Fruit fly (Drosophila melanogaster): Measurements from ENCODE around the gene CG17075.

CG17075 gene

DNA sequence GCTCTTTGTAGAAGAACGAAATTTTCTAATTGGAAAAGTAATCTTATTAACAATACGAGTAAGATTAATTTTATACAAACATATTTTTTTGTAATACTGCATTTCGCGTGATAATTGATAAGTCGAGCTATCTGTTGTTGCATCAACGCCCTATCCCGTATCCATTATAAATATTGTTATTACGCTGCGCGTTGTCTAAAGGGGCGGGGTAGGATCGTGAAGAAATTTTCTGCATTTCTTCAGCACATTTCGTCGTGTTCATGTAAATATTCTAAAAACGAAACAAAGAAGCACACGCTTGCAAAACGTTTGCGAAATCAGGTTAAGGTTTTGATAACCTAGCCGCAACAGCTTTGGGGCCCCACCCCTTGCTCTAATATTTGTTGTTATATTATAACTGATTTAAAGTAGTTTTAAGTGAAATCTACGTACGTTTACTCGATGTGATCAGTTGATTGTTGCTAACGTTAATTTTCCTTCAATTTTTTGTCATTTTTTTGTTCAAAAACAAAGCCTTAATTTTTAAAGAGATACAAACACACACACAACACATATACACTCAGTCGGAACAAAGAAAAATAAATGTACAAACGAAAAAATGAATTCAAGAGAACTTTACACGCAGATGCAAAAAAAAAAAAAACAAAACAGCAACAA is 36.1 kb upstream of the CG17075 start:
- no peak for TF ChIP-seq rgr (GFP tag; optimal IDR thresholded peaks at IDR 0.05)
- no peak for TF ChIP-seq GATAd (GFP tag; optimal IDR thresholded peaks at IDR 0.05)
- no peak for TF ChIP-seq Rel (GFP tag; optimal IDR thresholded peaks at IDR 0.05)
- TF ChIP-seq Rel (tag; optimal IDR thresholded peaks at IDR 0.05): no peak
- no peak for TF ChIP-seq dmrt93B (GFP tag; optimal IDR thresholded peaks at IDR 0.05)
- no peak for TF ChIP-seq br (GFP tag; optimal IDR thresholded peaks at IDR 0.05)
- no peak for TF ChIP-seq ey (GFP tag; optimal IDR thresholded peaks at IDR 0.05)
- no peak for TF ChIP-seq tai (GFP tag; optimal IDR thresholded peaks at IDR 0.05)
- TF ChIP-seq brk (GFP tag; optimal IDR thresholded peaks at IDR 0.05): no peak
- TF ChIP-seq sage (GFP tag; optimal IDR thresholded peaks at IDR 0.05): no peak
- TF ChIP-seq Hr83 (GFP tag; optimal IDR thresholded peaks at IDR 0.05; ENCODE audit: poor library complexity, severe bottlenecking): no peak
- TF ChIP-seq Jra (GFP tag; optimal IDR thresholded peaks at IDR 0.05): no peak
- TF ChIP-seq Vsx2 (GFP tag; optimal IDR thresholded peaks at IDR 0.05; ENCODE audit: partially characterized antibody): no peak
- no peak for TF ChIP-seq fru (GFP tag; optimal IDR thresholded peaks at IDR 0.05)
- TF ChIP-seq woc (GFP tag; optimal IDR thresholded peaks at IDR 0.05): no peak
- no peak for TF ChIP-seq jim (GFP tag; optimal IDR thresholded peaks at IDR 0.05)
- no peak for TF ChIP-seq Abd-B (GFP tag; optimal IDR thresholded peaks at IDR 0.05)
- TF ChIP-seq N (GFP tag; optimal IDR thresholded peaks at IDR 0.05): no peak
- no peak for TF ChIP-seq pan (optimal IDR thresholded peaks at IDR 0.05)

DNA sequence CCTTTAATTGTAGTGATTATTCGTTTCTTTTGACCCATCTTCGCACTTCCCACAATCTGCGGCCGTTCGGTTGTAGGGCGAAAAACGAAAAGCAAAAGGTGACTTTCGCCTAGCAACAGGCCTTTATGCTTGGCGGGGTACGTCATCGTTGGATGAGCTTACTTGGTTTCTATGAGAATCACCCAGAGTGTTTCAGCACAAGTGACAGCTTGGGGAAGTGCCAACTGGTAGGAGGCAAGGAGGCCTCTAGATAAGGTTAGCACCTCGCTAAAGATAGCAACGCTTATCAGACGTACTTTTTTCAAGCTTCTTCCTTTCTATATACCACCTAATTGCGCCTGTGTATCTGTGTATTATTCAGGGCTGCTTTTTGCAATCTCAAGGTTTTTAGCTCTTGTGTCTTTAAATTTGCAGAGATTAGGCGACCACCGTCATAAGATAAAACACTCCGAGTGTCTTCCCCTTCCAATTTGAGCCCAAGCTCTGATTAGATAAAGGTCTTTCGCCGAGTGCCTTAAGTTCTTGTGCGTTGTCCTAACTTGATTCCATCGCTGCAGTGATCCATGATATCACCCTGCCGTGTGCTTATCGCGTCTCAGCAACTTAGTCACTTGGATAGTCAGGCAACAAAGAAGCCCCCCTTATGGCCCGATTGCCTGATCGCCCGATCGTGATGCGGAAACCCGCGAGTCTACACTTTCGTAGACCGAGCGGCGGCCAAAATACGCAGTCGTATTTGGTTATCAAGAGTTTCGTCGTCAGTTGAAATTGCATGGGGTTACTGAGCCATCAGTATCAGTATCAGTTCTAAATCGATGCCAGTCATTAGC is 33.8 kb upstream of the CG17075 start:
- TF ChIP-seq br (GFP tag; optimal IDR thresholded peaks at IDR 0.05) (peak; percentile 56), fru (GFP tag; optimal IDR thresholded peaks at IDR 0.05) (no peak), brk (GFP tag; optimal IDR thresholded peaks at IDR 0.05) (no peak), Hnf4 (GFP tag; optimal IDR thresholded peaks at IDR 0.05) (no peak), ey (GFP tag; optimal IDR thresholded peaks at IDR 0.05) (no peak), psq (GFP tag; optimal IDR thresholded peaks at IDR 0.05) (no peak), Rel (GFP tag; optimal IDR thresholded peaks at IDR 0.05) (no peak), Rel (tag; optimal IDR thresholded peaks at IDR 0.05) (peak; percentile 61), Mio (GFP tag; optimal IDR thresholded peaks at IDR 0.05) (no peak), dsf (GFP tag; optimal IDR thresholded peaks at IDR 0.05; ENCODE audit: borderline replicate concordance) (no peak), h (GFP tag; optimal IDR thresholded peaks at IDR 0.05) (peak; percentile 70), dmrt93B (GFP tag; optimal IDR thresholded peaks at IDR 0.05) (no peak), jim (GFP tag; optimal IDR thresholded peaks at IDR 0.05) (no peak), HLH106 (tag; optimal IDR thresholded peaks at IDR 0.05) (no peak), Hr83 (GFP tag; optimal IDR thresholded peaks at IDR 0.05; ENCODE audit: poor library complexity, severe bottlenecking) (peak; percentile 57), Dif (GFP tag; optimal IDR thresholded peaks at IDR 0.05; ENCODE audit: partially characterized antibody) (no peak), Jra (GFP tag; optimal IDR thresholded peaks at IDR 0.05) (no peak)

DNA sequence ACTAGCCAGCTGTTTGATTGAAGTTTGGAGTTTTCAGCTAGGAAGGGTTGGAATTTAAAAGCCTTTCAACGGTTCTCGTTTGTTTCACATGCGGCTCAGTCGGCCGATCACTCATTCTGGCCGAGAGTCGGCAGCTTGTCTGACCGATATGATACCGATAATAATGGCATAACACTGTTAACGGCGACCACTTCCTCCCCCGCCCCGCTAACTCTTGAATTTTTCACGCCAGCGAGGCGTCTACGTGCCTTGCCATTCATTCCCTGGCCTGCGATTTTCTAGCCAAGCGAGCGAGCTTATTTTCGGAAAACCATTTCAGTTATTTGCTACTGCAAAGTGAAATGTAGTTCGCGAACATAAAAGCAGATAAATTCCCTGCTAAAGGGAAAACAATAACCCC is 32.7 kb upstream of the CG17075 start:
- no peak for TF ChIP-seq pan (optimal IDR thresholded peaks at IDR 0.05)
- no peak for TF ChIP-seq h (GFP tag; optimal IDR thresholded peaks at IDR 0.05)
- no peak for TF ChIP-seq dsf (GFP tag; optimal IDR thresholded peaks at IDR 0.05; ENCODE audit: borderline replicate concordance)
- no peak for TF ChIP-seq N (GFP tag; optimal IDR thresholded peaks at IDR 0.05)
- TF ChIP-seq dmrt93B (GFP tag; optimal IDR thresholded peaks at IDR 0.05): no peak
- TF ChIP-seq Mio (GFP tag; optimal IDR thresholded peaks at IDR 0.05): no peak
- no peak for TF ChIP-seq OdsH (GFP tag; optimal IDR thresholded peaks at IDR 0.05)
- TF ChIP-seq woc (GFP tag; optimal IDR thresholded peaks at IDR 0.05): no peak
- no peak for TF ChIP-seq br (GFP tag; optimal IDR thresholded peaks at IDR 0.05)
- no peak for TF ChIP-seq psq (GFP tag; optimal IDR thresholded peaks at IDR 0.05)
- no peak for TF ChIP-seq dl (GFP tag; optimal IDR thresholded peaks at IDR 0.05; ENCODE audit: insufficient read depth in 1 of 2, partially characterized antibody in 2 of 2)
- TF ChIP-seq ey (GFP tag; optimal IDR thresholded peaks at IDR 0.05): no peak
- no peak for TF ChIP-seq Rel (GFP tag; optimal IDR thresholded peaks at IDR 0.05)
- TF ChIP-seq Rel (tag; optimal IDR thresholded peaks at IDR 0.05): no peak
- TF ChIP-seq CG9705 (GFP tag; optimal IDR thresholded peaks at IDR 0.05): no peak
- no peak for TF ChIP-seq lola (GFP tag; optimal IDR thresholded peaks at IDR 0.05)
- no peak for TF ChIP-seq Hnf4 (GFP tag; optimal IDR thresholded peaks at IDR 0.05)

DNA sequence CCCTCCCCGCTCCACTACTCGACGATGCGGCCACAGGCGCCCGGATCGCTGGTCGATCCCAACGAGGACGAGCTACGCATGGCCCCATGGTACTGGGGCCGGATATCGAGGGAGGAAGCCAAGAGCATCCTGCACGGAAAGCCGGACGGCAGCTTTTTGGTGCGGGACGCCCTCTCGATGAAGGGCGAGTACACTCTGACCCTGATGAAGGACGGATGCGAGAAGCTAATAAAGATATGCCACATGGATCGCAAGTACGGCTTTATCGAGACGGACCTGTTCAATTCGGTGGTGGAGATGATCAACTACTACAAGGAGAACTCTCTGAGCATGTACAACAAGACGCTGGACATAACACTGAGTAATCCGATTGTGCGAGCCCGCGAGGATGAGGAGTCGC is 31.7 kb upstream of the CG17075 start:
- TF ChIP-seq Myc (optimal IDR thresholded peaks at IDR 0.05) (no peak), Dfd (GFP tag; optimal IDR thresholded peaks at IDR 0.05) (no peak), usp (GFP tag; optimal IDR thresholded peaks at IDR 0.05) (no peak), CrebA (GFP tag; optimal IDR thresholded peaks at IDR 0.05; ENCODE audit: borderline replicate concordance) (no peak), h (GFP tag; optimal IDR thresholded peaks at IDR 0.05) (no peak), GATAd (GFP tag; optimal IDR thresholded peaks at IDR 0.05) (no peak), Sp1 (GFP tag; optimal IDR thresholded peaks at IDR 0.05) (no peak), ey (GFP tag; optimal IDR thresholded peaks at IDR 0.05) (no peak), jim (GFP tag; optimal IDR thresholded peaks at IDR 0.05) (no peak), lola (GFP tag; optimal IDR thresholded peaks at IDR 0.05) (no peak), Vsx2 (GFP tag; optimal IDR thresholded peaks at IDR 0.05; ENCODE audit: partially characterized antibody) (no peak), OdsH (GFP tag; optimal IDR thresholded peaks at IDR 0.05) (no peak), dmrt93B (GFP tag; optimal IDR thresholded peaks at IDR 0.05) (no peak), tai (GFP tag; optimal IDR thresholded peaks at IDR 0.05) (no peak), rgr (GFP tag; optimal IDR thresholded peaks at IDR 0.05) (no peak), sv (GFP tag; optimal IDR thresholded peaks at IDR 0.05) (no peak), Rel (GFP tag; optimal IDR thresholded peaks at IDR 0.05) (no peak), Rel (tag; optimal IDR thresholded peaks at IDR 0.05) (no peak), Mio (GFP tag; optimal IDR thresholded peaks at IDR 0.05) (no peak), Hr78 (GFP tag; optimal IDR thresholded peaks at IDR 0.05) (no peak), dl (GFP tag; optimal IDR thresholded peaks at IDR 0.05; ENCODE audit: insufficient read depth in 1 of 2, partially characterized antibody in 2 of 2) (no peak)

Measured in whole organism, wandering third instar larva.